Worm (Caenorhabditis elegans) whole organism, L3 larva: ENCODE data around the gene C05A9.2.
A peak's percentile ranks its signal among the peaks of the same experiment; 100 is the strongest.

Source experiments
- R02D3.7 ChIP-seq: fragments of 150-350 bp; optimal IDR thresholded peaks from 2 replicates; lab custom pipeline; 2014; ENCODE audit warnings: missing biosample characterization, missing genetic modification characterization
- ama-1 ChIP-seq: fragments of 150-350 bp; optimal IDR thresholded peaks from 2 replicates; lab custom pipeline; 2018
- ceh-16 ChIP-seq: sonication (generic microtip); optimal IDR thresholded peaks from 2 replicates; lab custom pipeline; 2017; ENCODE audit warnings: missing biosample characterization, missing genetic modification characterization
- ceh-82 ChIP-seq: fragments of 150-350 bp; optimal IDR thresholded peaks from 2 replicates; lab custom pipeline; 2014; ENCODE audit warnings: missing biosample characterization, missing genetic modification characterization
- ceh-9 ChIP-seq: sonication (generic microtip); optimal IDR thresholded peaks from 2 replicates; lab custom pipeline; 2018; ENCODE audit warnings: missing biosample characterization, missing genetic modification characterization
- daf-12 ChIP-seq: fragments of 150-350 bp; optimal IDR thresholded peaks from 2 replicates; lab custom pipeline; 2014; ENCODE audit warnings: missing biosample characterization, missing genetic modification reagents, missing genetic modification characterization
- egl-27 ChIP-seq: sonication (generic microtip); optimal IDR thresholded peaks from 4 replicates; lab custom pipeline; 2017; ENCODE audit warnings: missing biosample characterization, missing genetic modification reagents, missing genetic modification characterization
- egl-5 ChIP-seq: fragments of 150-350 bp; optimal IDR thresholded peaks from 2 replicates; lab custom pipeline; 2017; ENCODE audit warnings: missing biosample characterization, missing genetic modification reagents, missing genetic modification characterization, inconsistent platforms
- elt-1 ChIP-seq: fragments of 150-350 bp; optimal IDR thresholded peaks from 2 replicates; lab custom pipeline; 2014; ENCODE audit warnings: missing biosample characterization, missing genetic modification characterization
- elt-2 ChIP-seq: sonication (generic microtip); optimal IDR thresholded peaks from 2 replicates; lab custom pipeline; 2016; ENCODE audit warnings: missing genetic modification reagents, mild to moderate bottlenecking, missing genetic modification characterization, missing compliant biosample characterization
- eor-1 ChIP-seq, 2 experiments: fragments of 150-350 bp; optimal IDR thresholded peaks; 2 replicates each; lab custom pipeline; 2014 to 2018; ENCODE audit warnings: missing biosample characterization in 2 of 2, missing genetic modification characterization in 2 of 2
- fkh-10 ChIP-seq: sonication (generic microtip); optimal IDR thresholded peaks from 2 replicates; lab custom pipeline; 2017; ENCODE audit warnings: missing biosample characterization, missing genetic modification reagents, missing genetic modification characterization
- fkh-2 ChIP-seq: fragments of 150-350 bp; optimal IDR thresholded peaks from 2 replicates; lab custom pipeline; 2014; ENCODE audit warnings: missing biosample characterization, missing genetic modification reagents, missing genetic modification characterization
- fos-1 ChIP-seq: fragments of 150-350 bp; optimal IDR thresholded peaks from 2 replicates; lab custom pipeline; 2014; ENCODE audit warnings: missing biosample characterization, missing genetic modification characterization
- hmg-11 ChIP-seq: sonication (generic microtip); optimal IDR thresholded peaks from 2 replicates; lab custom pipeline; 2016; ENCODE audit warnings: missing genetic modification characterization, missing compliant biosample characterization
- jun-1 ChIP-seq: fragments of 150-350 bp; optimal IDR thresholded peaks from 2 replicates; lab custom pipeline; 2014; ENCODE audit warnings: missing biosample characterization, missing genetic modification reagents, missing genetic modification characterization
- lin-15B ChIP-seq: fragments of 150-350 bp; optimal IDR thresholded peaks from 2 replicates; lab custom pipeline; 2014; ENCODE audit warnings: missing biosample characterization, missing genetic modification characterization
- lin-39 ChIP-seq: fragments of 150-350 bp; optimal IDR thresholded peaks from 2 replicates; lab custom pipeline; 2018; ENCODE audit warnings: missing biosample characterization, missing genetic modification reagents, missing genetic modification characterization
- nfya-1 ChIP-seq: sonication (generic microtip); optimal IDR thresholded peaks from 2 replicates; lab custom pipeline; 2017; ENCODE audit warnings: missing genetic modification characterization, mild to moderate bottlenecking, missing compliant biosample characterization, antibody characterized with exemption, moderate library complexity; ENCODE audit not compliant: insufficient read depth
- nhr-12 ChIP-seq: fragments of 150-350 bp; optimal IDR thresholded peaks from 2 replicates; lab custom pipeline; 2014; ENCODE audit warnings: missing biosample characterization, missing genetic modification characterization
- nhr-237 ChIP-seq: fragments of 150-350 bp; optimal IDR thresholded peaks from 2 replicates; lab custom pipeline; 2014; ENCODE audit warnings: missing biosample characterization, missing genetic modification characterization
- nhr-28 ChIP-seq: fragments of 150-350 bp; optimal IDR thresholded peaks from 2 replicates; lab custom pipeline; 2014; ENCODE audit warnings: missing biosample characterization, missing genetic modification characterization
- nhr-76 ChIP-seq: fragments of 150-350 bp; sonication (generic microtip); optimal IDR thresholded peaks from 5 replicates; lab custom pipeline; 2014; ENCODE audit warnings: missing biosample characterization, missing genetic modification characterization
- nhr-77 ChIP-seq: fragments of 150-350 bp; optimal IDR thresholded peaks from 2 replicates; lab custom pipeline; 2014; ENCODE audit warnings: missing biosample characterization, missing genetic modification characterization
- pha-4 ChIP-seq: fragments of 150-350 bp; optimal IDR thresholded peaks from 2 replicates; lab custom pipeline; 2014; ENCODE audit warnings: missing biosample characterization, missing genetic modification reagents, missing genetic modification characterization
- skn-1 ChIP-seq: fragments of 150-350 bp; optimal IDR thresholded peaks from 2 replicates; lab custom pipeline; 2014; ENCODE audit warnings: missing biosample characterization, missing genetic modification characterization
- snpc-4 ChIP-seq: fragments of 150-350 bp; optimal IDR thresholded peaks from 2 replicates; lab custom pipeline; 2014; ENCODE audit warnings: missing biosample characterization, missing genetic modification characterization
- unc-39 ChIP-seq: sonication (generic microtip); optimal IDR thresholded peaks from 4 replicates; lab custom pipeline; 2017; ENCODE audit warnings: missing biosample characterization, missing genetic modification characterization
- unc-62 ChIP-seq: fragments of 150-350 bp; sonication (generic microtip); optimal IDR thresholded peaks from 4 replicates; lab custom pipeline; 2014; ENCODE audit warnings: missing biosample characterization, missing genetic modification reagents, missing genetic modification characterization
- zag-1 ChIP-seq: fragments of 150-350 bp; optimal IDR thresholded peaks from 2 replicates; lab custom pipeline; 2014; ENCODE audit warnings: missing biosample characterization, missing genetic modification characterization
- ztf-11 ChIP-seq: fragments of 150-350 bp; optimal IDR thresholded peaks from 2 replicates; lab custom pipeline; 2014; ENCODE audit warnings: missing biosample characterization, missing genetic modification characterization
- ztf-4 ChIP-seq: fragments of 150-350 bp; optimal IDR thresholded peaks from 2 replicates; lab custom pipeline; 2014; ENCODE audit warnings: missing biosample characterization, missing genetic modification characterization

C05A9.2 gene

DNA sequence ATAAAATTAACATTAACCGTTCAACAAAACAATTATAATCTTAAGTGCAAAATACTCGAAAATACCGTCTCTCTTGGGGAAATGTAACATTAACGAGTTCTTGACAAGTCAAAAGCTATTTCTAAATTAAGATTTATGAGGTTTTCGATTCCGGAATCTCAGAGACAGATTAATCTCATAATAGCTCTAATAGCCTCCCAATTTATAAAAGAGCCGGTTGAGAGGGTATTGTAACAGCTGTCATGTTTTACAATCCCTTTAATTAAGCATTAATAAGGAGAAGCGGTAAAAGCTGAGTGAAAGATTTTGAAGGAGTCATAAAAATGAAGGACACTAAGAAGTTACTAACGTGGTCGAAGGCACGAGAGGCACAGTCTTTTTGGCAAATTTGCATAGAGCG lies 7.3 kb upstream of the C05A9.2 start:
- TF ChIP-seq egl-5 (tag; lab: Kevin White, UChicago): no peak
- no peak for TF ChIP-seq hmg-11 (tag; lab: Kevin White, UChicago)
- no peak for TF ChIP-seq R02D3.7
- no peak for TF ChIP-seq lin-15B
- no peak for TF ChIP-seq nhr-28
- no peak for TF ChIP-seq nhr-237
- TF ChIP-seq, all 47 proteins: peak for 0

DNA sequence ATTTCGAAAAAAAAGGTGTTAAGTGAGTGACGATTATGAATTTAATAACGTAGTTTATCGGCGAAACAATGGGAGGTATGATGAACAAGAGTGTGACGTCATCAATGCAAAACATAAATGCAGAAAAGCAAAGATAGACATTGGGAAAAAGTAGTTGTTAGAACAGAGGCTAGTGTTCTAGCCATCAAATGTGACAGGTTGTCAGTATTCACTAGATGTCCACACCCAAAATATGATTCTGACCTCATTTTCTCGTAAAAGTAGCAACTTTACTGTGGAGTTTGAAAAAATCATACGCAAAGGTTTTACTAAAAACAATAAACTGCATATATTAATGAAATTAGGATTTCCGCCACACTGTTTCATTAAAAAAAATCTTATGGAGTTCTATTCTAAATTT lies 6.7 kb upstream of the C05A9.2 start:
- TF ChIP-seq nhr-12 (no peak), ceh-9 (tag; lab: Kevin White, UChicago) (no peak), fos-1 (tag; lab: Kevin White, UChicago) (no peak), nhr-77 (tag; lab: Kevin White, UChicago) (no peak), elt-2 (tag; lab: Kevin White, UChicago) (peak; percentile 28)

DNA sequence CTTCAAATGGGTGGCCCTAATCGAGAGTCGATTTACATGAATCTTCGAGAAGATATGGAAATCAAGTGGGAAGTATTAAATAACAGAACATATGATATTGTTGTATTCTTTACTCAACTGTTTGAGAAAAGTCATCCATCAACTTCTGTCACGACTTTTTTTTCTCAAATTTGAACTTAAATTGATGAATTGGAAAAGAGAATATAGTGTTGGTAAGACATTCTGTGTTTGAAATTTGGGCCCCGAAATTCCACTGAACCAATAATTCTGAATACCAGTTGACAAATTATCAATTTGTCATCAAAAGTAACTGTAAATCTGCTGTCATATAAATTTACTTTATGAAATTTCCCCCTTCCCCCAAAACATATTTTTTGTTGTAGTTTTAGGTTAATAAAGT lies 2.4 kb upstream of the C05A9.2 start:
- TF ChIP-seq ama-1 (lab: Kevin White, UChicago) (no peak), fkh-2 (tag; lab: Kevin White, UChicago) (no peak), ceh-82 (tag; lab: Kevin White, UChicago) (no peak), snpc-4 (tag; lab: Kevin White, UChicago) (no peak), daf-12 (tag; lab: Kevin White, UChicago) (no peak), nfya-1 (no peak), jun-1 (tag; lab: Kevin White, UChicago) (no peak), zag-1 (tag; lab: Kevin White, UChicago) (no peak), skn-1 (tag; lab: Kevin White, UChicago) (no peak), ztf-11 (tag; lab: Kevin White, UChicago) (no peak), fkh-10 (GFP tag; lab: Kevin White, UChicago) (no peak), pha-4 (tag; lab: Kevin White, UChicago) (no peak)

DNA sequence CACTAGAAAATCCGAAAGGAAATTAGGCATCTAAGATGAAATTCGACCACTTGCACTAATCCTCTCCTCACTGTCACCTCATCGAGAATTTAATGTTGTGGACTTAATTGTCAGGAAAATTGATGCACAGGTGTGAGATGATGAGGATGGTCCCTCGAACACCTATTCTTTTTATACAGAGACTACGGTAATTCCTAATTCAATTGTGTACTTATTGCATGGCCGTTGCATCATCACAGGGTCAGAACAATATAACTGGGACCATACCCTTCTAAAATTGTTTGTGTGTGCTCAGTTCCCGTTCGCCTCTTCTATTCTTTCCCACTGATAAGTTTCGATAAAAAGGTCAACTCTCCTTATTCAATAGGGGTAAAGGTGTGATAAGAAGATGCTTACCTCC lies 337 bp downstream of the C05A9.2 start:
- TF ChIP-seq lin-39 (no peak), elt-2 (tag; lab: Kevin White, UChicago) (peak; percentile 17)
- TF ChIP-seq, all 47 proteins: peak for 1

DNA sequence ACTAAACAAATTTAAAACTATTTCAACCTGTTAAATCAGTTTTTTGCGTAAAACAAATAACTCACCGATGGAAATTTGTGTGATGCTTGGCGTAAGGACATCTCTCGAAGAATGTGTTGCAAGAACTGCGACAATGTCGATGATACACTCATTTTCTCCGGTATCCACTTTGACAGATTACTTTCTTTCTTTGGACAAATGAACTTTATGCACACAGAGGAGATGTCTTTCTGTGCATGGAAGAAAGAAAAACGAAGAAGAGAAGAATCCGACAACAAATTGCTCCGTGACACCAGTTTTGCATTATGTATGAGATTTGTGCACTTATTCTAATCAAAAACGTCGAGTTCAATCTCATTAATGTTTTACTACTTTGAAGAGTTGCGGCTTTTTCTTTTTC lies 5.9 kb downstream of the C05A9.2 start, which contains the start of gene plc-1:
Gene plc-1, minus strand, starts transcription at position 101 of the 400 bp plus-strand sequence.
- TF ChIP-seq hmg-11 (tag; lab: Kevin White, UChicago): no peak
- no peak for TF ChIP-seq ztf-11 (tag; lab: Kevin White, UChicago)
- no peak for TF ChIP-seq fos-1 (tag; lab: Kevin White, UChicago)
- TF ChIP-seq, all 47 proteins: peak for 0

DNA sequence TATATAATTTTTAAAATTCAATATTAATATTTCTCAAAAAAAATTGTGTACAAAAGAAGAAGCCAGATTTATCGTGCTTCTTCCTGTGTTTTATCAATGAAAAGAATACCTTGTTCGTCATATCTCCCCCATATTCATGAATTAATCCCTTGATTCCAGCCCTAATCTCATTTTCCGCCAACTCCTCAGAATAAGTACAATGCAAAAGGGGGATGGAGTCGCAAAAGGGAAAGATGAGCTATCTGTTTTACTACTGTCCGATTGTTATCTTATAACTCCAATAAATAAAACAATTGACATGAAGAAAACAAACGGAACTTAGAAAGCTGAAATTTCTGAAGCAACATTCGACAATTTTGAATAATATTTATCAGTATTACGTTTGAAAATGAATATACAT lies 6.9 kb downstream of the C05A9.2 start:
- TF ChIP-seq snpc-4 (tag; lab: Kevin White, UChicago) (no peak), ceh-16 (tag; lab: Kevin White, UChicago) (no peak), nhr-237 (no peak)

DNA sequence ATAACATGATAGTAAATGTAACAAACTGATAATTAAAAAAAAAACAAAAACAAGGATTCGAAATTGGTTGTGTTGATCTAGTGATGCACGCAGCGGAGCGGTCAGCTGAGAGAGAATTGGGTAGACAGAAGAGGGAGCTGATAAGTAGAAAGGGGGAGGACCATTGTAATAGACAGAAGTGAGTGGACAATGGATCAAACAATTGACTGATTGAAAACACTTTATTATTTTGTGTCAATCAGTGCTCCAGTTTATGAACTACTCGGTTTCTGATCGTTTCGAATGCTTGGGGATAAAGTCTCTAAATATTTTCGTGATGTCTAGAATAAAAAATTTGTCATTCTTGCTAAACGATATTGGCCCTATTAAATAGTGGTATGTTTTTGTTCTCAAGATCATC lies 9.9 kb downstream of the C05A9.2 start:
- no peak for TF ChIP-seq unc-39 (tag; lab: Kevin White, UChicago)
- TF ChIP-seq zag-1 (tag; lab: Kevin White, UChicago): no peak
- TF ChIP-seq ztf-4 (tag; lab: Kevin White, UChicago): no peak
- TF ChIP-seq egl-27 (tag; lab: Kevin White, UChicago): no peak
- TF ChIP-seq ceh-16 (tag; lab: Kevin White, UChicago): no peak
- no peak for TF ChIP-seq skn-1 (tag; lab: Kevin White, UChicago)
- no peak for TF ChIP-seq lin-39
- no peak for TF ChIP-seq nhr-77 (tag; lab: Kevin White, UChicago)
- no peak for TF ChIP-seq nhr-76
- no peak for TF ChIP-seq unc-62
- no peak for TF ChIP-seq elt-1 (tag; lab: Kevin White, UChicago)
- TF ChIP-seq ceh-9 (tag; lab: Kevin White, UChicago): no peak
- TF ChIP-seq R02D3.7: no peak
- no peak for TF ChIP-seq eor-1 (tag; optimal IDR thresholded peaks at IDR 0.05; lab: Kevin White, UChicago)
